Worm (Caenorhabditis elegans) whole organism, L4 larva: ENCODE data around the gene ttll-11.

ENCODE experiments used
- D1046.2 ChIP-seq: fragments of 200-800 bp; sonication (Bioruptor generic); IDR thresholded peaks from 2 replicates; pipeline ENCODE4 v1.3.6; 2022; ENCODE audit warnings: missing genetic modification characterization, missing compliant biosample characterization
- F37D6.2 ChIP-seq: sonication (generic microtip); optimal IDR thresholded peaks from 2 replicates; lab custom pipeline; 2016; ENCODE audit warnings: mild to moderate bottlenecking, missing genetic modification characterization, missing compliant biosample characterization
- F49E8.2 ChIP-seq: sonication (generic microtip); optimal IDR thresholded peaks from 2 replicates; lab custom pipeline; 2016; ENCODE audit warnings: missing compliant biosample characterization, mild to moderate bottlenecking, missing genetic modification characterization, borderline replicate concordance
- R02D3.7 ChIP-seq: fragments of 150-350 bp; sonication (generic microtip); optimal IDR thresholded peaks from 3 replicates; lab custom pipeline; 2014; ENCODE audit warnings: missing biosample characterization, missing genetic modification characterization
- T20F7.1 ChIP-seq: fragments of 200-800 bp; sonication (Bioruptor generic); optimal IDR thresholded peaks from 2 replicates; lab custom pipeline; 2018; ENCODE audit warnings: mild to moderate bottlenecking, missing genetic modification characterization, missing compliant biosample characterization
- Y5F2A.4 ChIP-seq: fragments of 200-800 bp; sonication (Bioruptor generic); optimal IDR thresholded peaks from 2 replicates; lab custom pipeline; 2018; ENCODE audit warnings: mild to moderate bottlenecking, missing genetic modification characterization, missing compliant biosample characterization
- Y75B8A.6 ChIP-seq: fragments of 200-800 bp; sonication (Bioruptor generic); IDR thresholded peaks from 2 replicates; pipeline ENCODE4 v1.3.6; 2022; ENCODE audit warnings: missing genetic modification reagents, missing genetic modification characterization, missing compliant biosample characterization
- ZK546.5 ChIP-seq, 2 experiments: sonication (generic microtip); optimal IDR thresholded peaks; 2 replicates each; lab custom pipeline; 2017; ENCODE audit warnings: missing biosample characterization in 2 of 2, missing genetic modification characterization in 2 of 2
- aha-1 ChIP-seq: fragments of 150-350 bp; peaks from one replicate; lab custom pipeline; 2014; ENCODE audit warnings: missing biosample characterization, missing genetic modification characterization
- ama-1 ChIP-seq: fragments of 150-350 bp; optimal IDR thresholded peaks from 2 replicates; lab custom pipeline; 2014; ENCODE audit warnings: inconsistent platforms, mixed read lengths
- arid-1 ChIP-seq: fragments of 200-800 bp; sonication (Bioruptor generic); conservative IDR thresholded peaks from 2 replicates; pipeline ENCODE4 v1.3.6; 2022; ENCODE audit warnings: missing genetic modification reagents, missing genetic modification characterization, missing compliant biosample characterization
- ceh-20 ChIP-seq: fragments of 200-800 bp; sonication (Bioruptor generic); IDR thresholded peaks from 2 replicates; pipeline ENCODE4 v1.3.6; 2022; ENCODE audit warnings: missing genetic modification reagents, missing genetic modification characterization, missing compliant biosample characterization
- ceh-28 ChIP-seq: fragments of 150-350 bp; optimal IDR thresholded peaks from 2 replicates; lab custom pipeline; 2014; ENCODE audit warnings: missing biosample characterization, missing genetic modification reagents, missing genetic modification characterization
- ceh-32 ChIP-seq: sonication (generic microtip); optimal IDR thresholded peaks from 2 replicates; lab custom pipeline; 2016; ENCODE audit warnings: mild to moderate bottlenecking, missing genetic modification characterization, missing compliant biosample characterization; ENCODE audit not compliant: poor library complexity
- ceh-62 ChIP-seq: sonication (generic microtip); optimal IDR thresholded peaks from 2 replicates; lab custom pipeline; 2017; ENCODE audit warnings: missing biosample characterization, missing genetic modification characterization
- daf-12 ChIP-seq: fragments of 150-350 bp; optimal IDR thresholded peaks from 2 replicates; lab custom pipeline; 2014; ENCODE audit warnings: missing biosample characterization, missing genetic modification reagents, missing genetic modification characterization
- dmd-6 ChIP-seq: fragments of 200-800 bp; sonication (Bioruptor generic); IDR thresholded peaks from 2 replicates; pipeline ENCODE4 v1.3.6; 2022; ENCODE audit warnings: missing genetic modification reagents, missing genetic modification characterization, missing compliant biosample characterization
- dve-1 ChIP-seq: sonication (generic microtip); optimal IDR thresholded peaks from 2 replicates; lab custom pipeline; 2017; ENCODE audit warnings: antibody characterized with exemption, mild to moderate bottlenecking, missing genetic modification characterization, missing compliant biosample characterization; ENCODE audit not compliant: insufficient read depth
- egl-43 ChIP-seq: fragments of 200-800 bp; sonication (Bioruptor generic); IDR thresholded peaks from 2 replicates; pipeline ENCODE4 v1.3.6; 2022; ENCODE audit warnings: missing genetic modification reagents, missing genetic modification characterization, missing compliant biosample characterization
- fos-1 ChIP-seq: fragments of 150-350 bp; optimal IDR thresholded peaks from 2 replicates; lab custom pipeline; 2014; ENCODE audit warnings: missing biosample characterization, missing genetic modification characterization
- hif-1 ChIP-seq, 2 experiments: sonication (generic microtip); optimal IDR thresholded peaks; 2 replicates each; lab custom pipeline; 2016 to 2017; ENCODE audit warnings: missing compliant biosample characterization in 2 of 2, missing genetic modification characterization in 2 of 2, missing genetic modification reagents in 2 of 2, missing genotype in 2 of 2, mild to moderate bottlenecking in 1 of 2
- hlh-11 ChIP-seq: fragments of 200-800 bp; sonication (Bioruptor generic); optimal IDR thresholded peaks from 2 replicates; lab custom pipeline; 2018; ENCODE audit warnings: mild to moderate bottlenecking, missing genetic modification characterization, missing compliant biosample characterization
- hlh-30 ChIP-seq: sonication (generic microtip); optimal IDR thresholded peaks from 2 replicates; lab custom pipeline; 2017; ENCODE audit warnings: antibody characterized with exemption, mild to moderate bottlenecking, missing genetic modification characterization, missing compliant biosample characterization; ENCODE audit not compliant: insufficient read depth
- hmg-1.1 ChIP-seq: fragments of 200-800 bp; sonication (Bioruptor generic); IDR thresholded peaks from 2 replicates; pipeline ENCODE4 v1.3.6; 2022; ENCODE audit warnings: missing genetic modification reagents, missing genetic modification characterization, missing compliant biosample characterization
- jun-1 ChIP-seq: fragments of 150-350 bp; optimal IDR thresholded peaks from 2 replicates; lab custom pipeline; 2014; ENCODE audit warnings: missing biosample characterization, missing genetic modification reagents, missing genetic modification characterization
- lim-7 ChIP-seq: fragments of 200-800 bp; sonication (Bioruptor generic); IDR thresholded peaks from 2 replicates; pipeline ENCODE4 v1.3.6; 2022; ENCODE audit warnings: missing genetic modification characterization, missing compliant biosample characterization
- lin-1 ChIP-seq: fragments of 200-800 bp; sonication (Bioruptor generic); IDR thresholded peaks from 2 replicates; pipeline ENCODE4 v1.3.6; 2022; ENCODE audit warnings: missing genetic modification reagents, missing genetic modification characterization, missing compliant biosample characterization
- lin-15B ChIP-seq: fragments of 150-350 bp; sonication (generic microtip); optimal IDR thresholded peaks from 3 replicates; lab custom pipeline; 2014; ENCODE audit warnings: missing biosample characterization, missing genetic modification characterization
- lin-29 ChIP-seq: fragments of 200-800 bp; sonication (Bioruptor generic); IDR thresholded peaks from 2 replicates; pipeline ENCODE4 v1.3.6; 2022; ENCODE audit warnings: missing genetic modification reagents, missing genetic modification characterization, missing compliant biosample characterization
- lin-39 ChIP-seq: fragments of 150-350 bp; optimal IDR thresholded peaks from 2 replicates; lab custom pipeline; 2014; ENCODE audit warnings: missing biosample characterization, missing genetic modification reagents, missing genetic modification characterization
- lir-3 ChIP-seq: sonication (generic microtip); optimal IDR thresholded peaks from 2 replicates; lab custom pipeline; 2016; ENCODE audit warnings: mild to moderate bottlenecking, missing genetic modification characterization, missing compliant biosample characterization
- mxl-2 ChIP-seq: fragments of 200-800 bp; sonication (Bioruptor generic); conservative IDR thresholded peaks from 2 replicates; pipeline ENCODE4 v1.3.6; 2022; ENCODE audit warnings: missing genetic modification reagents, missing genetic modification characterization, missing compliant biosample characterization
- mxl-3 ChIP-seq: fragments of 200-800 bp; sonication (Bioruptor generic); optimal IDR thresholded peaks from 2 replicates; lab custom pipeline; 2018; ENCODE audit warnings: mild to moderate bottlenecking, missing genetic modification characterization, missing compliant biosample characterization
- nhr-102 ChIP-seq: sonication (generic microtip); optimal IDR thresholded peaks from 2 replicates; lab custom pipeline; 2016; ENCODE audit warnings: mild to moderate bottlenecking, missing genetic modification characterization, moderate library complexity, missing compliant biosample characterization
- nhr-11 ChIP-seq: fragments of 150-350 bp; optimal IDR thresholded peaks from 2 replicates; lab custom pipeline; 2014; ENCODE audit warnings: missing biosample characterization, missing genetic modification characterization
- nhr-111 ChIP-seq: fragments of 200-800 bp; sonication (Bioruptor generic); optimal IDR thresholded peaks from 2 replicates; lab custom pipeline; 2018; ENCODE audit warnings: mild to moderate bottlenecking, missing genetic modification characterization, missing compliant biosample characterization
- nhr-41 ChIP-seq: fragments of 200-800 bp; sonication (Bioruptor generic); IDR thresholded peaks from 2 replicates; pipeline ENCODE4 v1.3.6; 2022; ENCODE audit warnings: missing genetic modification reagents, missing genetic modification characterization, missing compliant biosample characterization
- nhr-48 ChIP-seq: sonication (generic microtip); optimal IDR thresholded peaks from 2 replicates; lab custom pipeline; 2016; ENCODE audit warnings: mild to moderate bottlenecking, missing genetic modification characterization, missing compliant biosample characterization
- nhr-6 ChIP-seq: fragments of 150-350 bp; optimal IDR thresholded peaks from 2 replicates; lab custom pipeline; 2014; ENCODE audit warnings: missing biosample characterization, missing genetic modification characterization
- nhr-77 ChIP-seq: fragments of 150-350 bp; optimal IDR thresholded peaks from 2 replicates; lab custom pipeline; 2014; ENCODE audit warnings: missing biosample characterization, missing genetic modification characterization
- pha-4 ChIP-seq, 2 experiments: fragments of 150-350 bp in 1 of 2; fragments of 200-800 bp in 1 of 2; sonication (Bioruptor generic) in 1 of 2; IDR thresholded peaks in 1 of 2; optimal IDR thresholded peaks in 1 of 2; 2 replicates each; pipeline versions ENCODE4 v1.3.6 to Lab custom; 2014 to 2022; ENCODE audit warnings: missing genetic modification characterization in 2 of 2, missing genetic modification reagents in 2 of 2, missing biosample characterization in 1 of 2, missing compliant biosample characterization in 1 of 2
- php-3 ChIP-seq: fragments of 200-800 bp; sonication (Bioruptor generic); IDR thresholded peaks from 2 replicates; pipeline ENCODE4 v1.3.6; 2022; ENCODE audit warnings: missing genetic modification reagents, missing genetic modification characterization, missing compliant biosample characterization
- pqm-1 ChIP-seq: sonication (generic microtip); optimal IDR thresholded peaks from 2 replicates; lab custom pipeline; 2017; ENCODE audit warnings: missing biosample characterization, missing genetic modification characterization
- rbr-2 ChIP-seq: sonication (generic microtip); optimal IDR thresholded peaks from 2 replicates; lab custom pipeline; 2016; ENCODE audit warnings: missing genotype, missing genetic modification characterization, missing compliant biosample characterization
- set-16 ChIP-seq: fragments of 200-800 bp; sonication (Bioruptor generic); IDR thresholded peaks from 2 replicates; pipeline ENCODE4 v1.3.6; 2022; ENCODE audit warnings: missing genetic modification reagents, missing genetic modification characterization, missing compliant biosample characterization
- skn-1 ChIP-seq: fragments of 150-350 bp; optimal IDR thresholded peaks from 2 replicates; lab custom pipeline; 2014; ENCODE audit warnings: missing biosample characterization, missing genetic modification characterization
- snpc-1.2 ChIP-seq: fragments of 200-800 bp; sonication (Bioruptor generic); IDR thresholded peaks from 2 replicates; pipeline ENCODE4 v1.3.6; 2022; ENCODE audit warnings: missing genetic modification reagents, missing genetic modification characterization, missing compliant biosample characterization
- spr-1 ChIP-seq: sonication (generic microtip); optimal IDR thresholded peaks from 2 replicates; lab custom pipeline; 2016; ENCODE audit warnings: mild to moderate bottlenecking, missing genetic modification characterization, missing compliant biosample characterization
- spr-3 ChIP-seq: fragments of 200-800 bp; sonication (Bioruptor generic); optimal IDR thresholded peaks from 2 replicates; lab custom pipeline; 2018; ENCODE audit warnings: mild to moderate bottlenecking, missing genetic modification characterization, missing compliant biosample characterization
- zag-1 ChIP-seq: fragments of 150-350 bp; optimal IDR thresholded peaks from 2 replicates; lab custom pipeline; 2014; ENCODE audit warnings: missing biosample characterization, missing genetic modification characterization
- zfp-2 ChIP-seq: sonication (generic microtip); optimal IDR thresholded peaks from 2 replicates; lab custom pipeline; 2016; ENCODE audit warnings: mild to moderate bottlenecking, missing genetic modification characterization, missing compliant biosample characterization
- zip-11 ChIP-seq: fragments of 200-800 bp; sonication (Bioruptor generic); IDR thresholded peaks from 2 replicates; pipeline ENCODE4 v1.3.6; 2022; ENCODE audit warnings: missing genetic modification characterization, missing compliant biosample characterization

ttll-11 gene

ce11 chrIV:8730469-8730868 is 32.9 kb downstream of the ttll-11 start, which contains the start of gene F21D5.3:
TSS of gene F21D5.3 (plus strand) at chrIV:8730815.
- no peak for TF ChIP-seq pha-4 (GFP tag; IDR thresholded peaks at IDR 0.05; lab: Robert Waterston, UW)
- no peak for TF ChIP-seq pha-4 (tag; optimal IDR thresholded peaks at IDR 0.05; lab: Kevin White, UChicago)
- no peak for TF ChIP-seq hlh-30 (tag; lab: Kevin White, UChicago)
- TF ChIP-seq dmd-6 = peak; percentile 68
- no peak for TF ChIP-seq nhr-6 (tag; lab: Kevin White, UChicago)
- TF ChIP-seq D1046.2 (GFP tag; lab: Robert Waterston, UW) = no peak
- no peak for TF ChIP-seq spr-1 (tag; lab: Kevin White, UChicago)
- TF ChIP-seq jun-1 = no peak
- TF ChIP-seq ZK546.5 (tag; optimal IDR thresholded peaks at IDR 0.05; lab: Kevin White, UChicago) = no peak
- no peak for TF ChIP-seq lin-39
- TF ChIP-seq spr-3 (GFP tag; lab: Kevin White, UChicago) = no peak
- no peak for TF ChIP-seq nhr-48 (tag; lab: Kevin White, UChicago)
- no peak for TF ChIP-seq Y5F2A.4 (GFP tag; lab: Kevin White, UChicago)
- TF ChIP-seq ceh-20 = peak; percentile 71; the same call in 1 of the 2 replicates
- no peak for TF ChIP-seq zag-1 (tag; lab: Kevin White, UChicago)
- TF ChIP-seq egl-43 (GFP tag; lab: Robert Waterston, UW) = no peak
- no peak for TF ChIP-seq ama-1 (lab: Kevin White, UChicago)
- TF ChIP-seq nhr-11 (tag; lab: Kevin White, UChicago) = no peak
- no peak for TF ChIP-seq mxl-2 (GFP tag; lab: Robert Waterston, UW)
- TF ChIP-seq Y75B8A.6 = no peak
- TF ChIP-seq F49E8.2 (tag; lab: Kevin White, UChicago) = no peak
- TF ChIP-seq ceh-28 (tag; lab: Kevin White, UChicago) = no peak
- no peak for TF ChIP-seq rbr-2 (tag; lab: Kevin White, UChicago)
- TF ChIP-seq daf-12 (tag; lab: Kevin White, UChicago) = no peak
- no peak for TF ChIP-seq set-16 (GFP tag; lab: Robert Waterston, UW)
- no peak for TF ChIP-seq snpc-1.2
- no peak for TF ChIP-seq lir-3 (tag; lab: Kevin White, UChicago)
- no peak for TF ChIP-seq skn-1
- peak; percentile 96 for TF ChIP-seq pqm-1 (tag; lab: Kevin White, UChicago)
- TF ChIP-seq hif-1 (tag; optimal IDR thresholded peaks at IDR 0.05; lab: Kevin White, UChicago) = peak in 1 of 2 experiments; percentile 42
- TF ChIP-seq dve-1 = peak; percentile 63
- no peak for TF ChIP-seq lin-29 (GFP tag; lab: Robert Waterston, UW)
- no peak for TF ChIP-seq zip-11
- peak; percentile 79 for TF ChIP-seq php-3 (GFP tag; lab: Robert Waterston, UW)
- peak; percentile 47 for TF ChIP-seq T20F7.1
- no peak for TF ChIP-seq arid-1 (GFP tag; lab: Robert Waterston, UW)
- no peak for TF ChIP-seq F37D6.2
- TF ChIP-seq lin-1 (GFP tag; lab: Robert Waterston, UW) = peak; percentile 47; the same call in 1 of the 2 replicates
- TF ChIP-seq hmg-1.1 = no peak
- TF ChIP-seq nhr-77 = peak; percentile 67
- TF ChIP-seq fos-1 (tag; lab: Kevin White, UChicago) = no peak
- no peak for TF ChIP-seq aha-1 (tag; lab: Kevin White, UChicago)
- no peak for TF ChIP-seq zfp-2
- peak; percentile 47 for TF ChIP-seq hlh-11
- TF ChIP-seq ceh-62 (tag; lab: Kevin White, UChicago) = no peak
- no peak for TF ChIP-seq R02D3.7
- no peak for TF ChIP-seq lin-15B (tag; lab: Kevin White, UChicago)
- no peak for TF ChIP-seq ceh-32 (tag; lab: Kevin White, UChicago)
- TF ChIP-seq nhr-102 (tag; lab: Kevin White, UChicago) = no peak
- TF ChIP-seq nhr-41 (GFP tag; lab: Robert Waterston, UW) = no peak
- TF ChIP-seq nhr-111 (GFP tag; lab: Kevin White, UChicago) = no peak
- TF ChIP-seq mxl-3 = no peak
- no peak for TF ChIP-seq lim-7 (GFP tag; lab: Robert Waterston, UW)
